Fruit fly (Drosophila melanogaster) whole organism, wandering third instar larva: ENCODE data around the gene Naa20B.

Experiments used
- Abd-B ChIP-seq: fragments of >200 bp; optimal IDR thresholded peaks from 2 replicates; lab custom pipeline; 2017; ENCODE audit warnings: missing biosample characterization, missing genetic modification characterization
- CG32264 ChIP-seq: fragments of 200-800 bp; sonication (Bioruptor generic); optimal IDR thresholded peaks from 2 replicates; lab custom pipeline; 2016; ENCODE audit warnings: missing biosample characterization, missing genetic modification characterization
- CG9705 ChIP-seq: fragments of 200-800 bp; sonication (Bioruptor generic); optimal IDR thresholded peaks from 2 replicates; lab custom pipeline; 2018; ENCODE audit warnings: missing biosample characterization, mild to moderate bottlenecking, missing genetic modification characterization
- CrebA ChIP-seq: fragments of 200-800 bp; sonication (Bioruptor generic); optimal IDR thresholded peaks from 2 replicates; lab custom pipeline; 2016; ENCODE audit warnings: missing biosample characterization, mild to moderate bottlenecking, missing genetic modification characterization, borderline replicate concordance
- Dfd ChIP-seq: fragments of >200 bp; optimal IDR thresholded peaks from 2 replicates; lab custom pipeline; 2017; ENCODE audit warnings: missing biosample characterization, missing genetic modification characterization
- Dif ChIP-seq: fragments of 200-275, 200-300 bp; sonication (Bioruptor generic); optimal IDR thresholded peaks from 2 replicates; lab custom pipeline; 2018; ENCODE audit warnings: missing biosample characterization, missing genetic modification characterization; ENCODE audit not compliant: partially characterized antibody
- GATAd ChIP-seq: sonication (Bioruptor generic); optimal IDR thresholded peaks from 2 replicates; lab custom pipeline; 2016; ENCODE audit warnings: missing biosample characterization, missing genetic modification characterization
- HLH106 ChIP-seq: fragments of 200-800 bp; optimal IDR thresholded peaks from 3 replicates; lab custom pipeline; 2019; ENCODE audit warnings: missing biosample characterization, mild to moderate bottlenecking, missing genetic modification characterization, moderate library complexity
- Hnf4 ChIP-seq: fragments of 200-800 bp; sonication (Bioruptor generic); optimal IDR thresholded peaks from 2 replicates; lab custom pipeline; 2016; ENCODE audit warnings: missing biosample characterization, mild to moderate bottlenecking, missing genetic modification characterization
- Hr78 ChIP-seq: fragments of >200 bp; optimal IDR thresholded peaks from 2 replicates; lab custom pipeline; 2017; ENCODE audit warnings: missing biosample characterization, missing genetic modification characterization
- Hr83 ChIP-seq: fragments of 200-300 bp; sonication (Bioruptor generic); optimal IDR thresholded peaks from 2 replicates; lab custom pipeline; 2016; ENCODE audit warnings: missing biosample characterization, mild to moderate bottlenecking, missing genetic modification characterization, moderate library complexity; ENCODE audit not compliant: poor library complexity, severe bottlenecking
- Jra ChIP-seq: sonication (Bioruptor generic); optimal IDR thresholded peaks from 2 replicates; lab custom pipeline; 2016; ENCODE audit warnings: missing biosample characterization, missing genetic modification characterization
- Mio ChIP-seq: sonication (Bioruptor generic); optimal IDR thresholded peaks from 2 replicates; lab custom pipeline; 2016; ENCODE audit warnings: missing biosample characterization, missing genetic modification characterization
- Myc ChIP-seq: fragments of >200 bp; optimal IDR thresholded peaks from 2 replicates; lab custom pipeline; 2017
- N ChIP-seq: fragments of >200 bp; optimal IDR thresholded peaks from 2 replicates; lab custom pipeline; 2018; ENCODE audit warnings: missing biosample characterization, missing external identifiers, missing genetic modification characterization
- OdsH ChIP-seq: fragments of 200-800 bp; sonication (Bioruptor generic); optimal IDR thresholded peaks from 2 replicates; lab custom pipeline; 2016; ENCODE audit warnings: missing biosample characterization, mild to moderate bottlenecking, missing genetic modification characterization
- Rel ChIP-seq, 2 experiments: fragments of 200-800 bp; sonication (Bioruptor generic) in 1 of 2; optimal IDR thresholded peaks; 2 replicates in 1 of 2; 3 replicates in 1 of 2; lab custom pipeline; 2016 to 2019; ENCODE audit warnings: mild to moderate bottlenecking in 2 of 2, missing biosample characterization in 2 of 2, missing genetic modification characterization in 2 of 2, moderate library complexity in 1 of 2
- Sp1 ChIP-seq: fragments of 200-800 bp; sonication (Bioruptor generic); optimal IDR thresholded peaks from 3 replicates; lab custom pipeline; 2019; ENCODE audit warnings: missing biosample characterization, mild to moderate bottlenecking, missing genetic modification characterization, moderate library complexity
- Vsx2 ChIP-seq: fragments of 200-300, 225-300 bp; sonication (Bioruptor generic); optimal IDR thresholded peaks from 2 replicates; lab custom pipeline; 2018; ENCODE audit warnings: missing biosample characterization, missing genetic modification characterization; ENCODE audit not compliant: partially characterized antibody
- br ChIP-seq: fragments of 200-800 bp; sonication (Bioruptor generic); optimal IDR thresholded peaks from 2 replicates; lab custom pipeline; 2016; ENCODE audit warnings: missing biosample characterization, missing genetic modification characterization
- brk ChIP-seq: fragments of 200-800 bp; sonication (Bioruptor generic); optimal IDR thresholded peaks from 2 replicates; lab custom pipeline; 2016; ENCODE audit warnings: missing biosample characterization, mild to moderate bottlenecking, missing genetic modification characterization
- dl ChIP-seq, 2 experiments: fragments of 175-275, 200-275 bp in 1 of 2; fragments of 200-275 bp in 1 of 2; sonication (Bioruptor generic); optimal IDR thresholded peaks; lab custom pipeline; 2018; ENCODE audit warnings: mild to moderate bottlenecking in 2 of 2, missing biosample characterization in 2 of 2, missing genetic modification characterization in 2 of 2, moderate library complexity in 2 of 2; ENCODE audit not compliant: partially characterized antibody in 2 of 2, insufficient read depth in 1 of 2
- dmrt93B ChIP-seq: fragments of 200-800 bp; sonication (Bioruptor generic); optimal IDR thresholded peaks from 2 replicates; lab custom pipeline; 2018; ENCODE audit warnings: missing biosample characterization, mild to moderate bottlenecking, missing genetic modification characterization
- dsf ChIP-seq: sonication (Bioruptor generic); optimal IDR thresholded peaks from 2 replicates; lab custom pipeline; 2016; ENCODE audit warnings: missing biosample characterization, missing genetic modification characterization, borderline replicate concordance
- ey ChIP-seq: fragments of 200-800 bp; sonication (Bioruptor generic); optimal IDR thresholded peaks from 2 replicates; lab custom pipeline; 2016; ENCODE audit warnings: missing biosample characterization, missing genetic modification characterization
- foxo ChIP-seq, 2 experiments: fragments of 200-800 bp; sonication (Bioruptor generic); optimal IDR thresholded peaks; 2 replicates in 1 of 2; 3 replicates in 1 of 2; lab custom pipeline; 2016 to 2017; ENCODE audit warnings: missing biosample characterization in 2 of 2, missing genetic modification characterization in 2 of 2
- fru ChIP-seq: fragments of 200-800 bp; sonication (Bioruptor generic); optimal IDR thresholded peaks from 3 replicates; lab custom pipeline; 2016; ENCODE audit warnings: missing biosample characterization, mild to moderate bottlenecking, missing genetic modification characterization
- h ChIP-seq: fragments of 200-800 bp; sonication (Bioruptor generic); optimal IDR thresholded peaks from 3 replicates; lab custom pipeline; 2016; ENCODE audit warnings: missing biosample characterization, mild to moderate bottlenecking, missing genetic modification characterization
- jim ChIP-seq: fragments of 175-275, 200-325 bp; sonication (Bioruptor generic); optimal IDR thresholded peaks from 2 replicates; lab custom pipeline; 2016; ENCODE audit warnings: missing biosample characterization, mild to moderate bottlenecking, missing genetic modification characterization
- lola ChIP-seq: fragments of >200 bp; optimal IDR thresholded peaks from 2 replicates; lab custom pipeline; 2017; ENCODE audit warnings: missing biosample characterization, missing genetic modification characterization
- pan ChIP-seq: fragments of >200 bp; optimal IDR thresholded peaks from 2 replicates; lab custom pipeline; 2017
- psq ChIP-seq: fragments of 200-800 bp; sonication (Bioruptor generic); optimal IDR thresholded peaks from 3 replicates; lab custom pipeline; 2017; ENCODE audit warnings: missing biosample characterization, mild to moderate bottlenecking, missing genetic modification characterization, moderate library complexity
- rgr ChIP-seq: fragments of 200-800 bp; sonication (Bioruptor generic); optimal IDR thresholded peaks from 3 replicates; lab custom pipeline; 2016; ENCODE audit warnings: missing biosample characterization, mild to moderate bottlenecking, missing genetic modification characterization
- sage ChIP-seq: fragments of 200-800 bp; sonication (Bioruptor generic); optimal IDR thresholded peaks from 2 replicates; lab custom pipeline; 2016; ENCODE audit warnings: missing biosample characterization, mild to moderate bottlenecking, missing genetic modification characterization
- sv ChIP-seq: fragments of 200-800 bp; sonication (Bioruptor generic); optimal IDR thresholded peaks from 3 replicates; lab custom pipeline; 2016; ENCODE audit warnings: missing biosample characterization, missing genetic modification characterization
- tai ChIP-seq: sonication (Bioruptor generic); optimal IDR thresholded peaks from 2 replicates; lab custom pipeline; 2016; ENCODE audit warnings: missing biosample characterization, missing genetic modification characterization
- usp ChIP-seq: fragments of >200 bp; optimal IDR thresholded peaks from 2 replicates; lab custom pipeline; 2017; ENCODE audit warnings: missing biosample characterization, missing genetic modification characterization
- woc ChIP-seq: sonication (Bioruptor generic); optimal IDR thresholded peaks from 2 replicates; lab custom pipeline; 2016; ENCODE audit warnings: missing biosample characterization, mild to moderate bottlenecking, missing genetic modification characterization

Naa20B gene

DNA sequence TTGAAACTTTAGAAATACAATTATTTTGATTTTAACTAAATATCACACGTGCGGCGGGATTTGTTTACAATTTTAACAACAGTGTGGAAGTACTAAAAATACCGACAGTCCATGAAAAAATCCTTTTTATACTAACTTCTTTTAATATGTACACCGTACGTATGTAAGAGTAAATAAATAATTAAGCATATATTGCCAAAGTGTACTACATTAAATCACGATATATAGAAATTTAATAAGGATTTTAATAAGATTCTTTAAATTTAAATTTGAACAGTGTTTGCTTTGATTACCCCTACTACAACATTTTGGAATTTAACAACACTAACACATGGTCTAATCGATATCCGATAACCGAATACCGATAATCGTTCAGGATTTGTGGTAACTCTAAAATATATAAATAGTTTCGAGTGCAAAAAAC lies 35.0 kb upstream of the Naa20B start, which contains the start of the genes Ski6 and CG16812:
Gene Ski6, minus strand, starts transcription at position 205 of the 424 bp plus-strand sequence.
Gene CG16812, plus strand, starts transcription at position 363 of the 424 bp plus-strand sequence.
- TF ChIP-seq dl (GFP tag; optimal IDR thresholded peaks at IDR 0.05; lab: Kevin White, UChicago; ENCODE audit: insufficient read depth in 1 of 2, partially characterized antibody in 2 of 2) = no peak
- no peak for TF ChIP-seq tai
- no peak for TF ChIP-seq Myc (lab: Kevin White, UChicago)
- TF ChIP-seq CG9705 (GFP tag; lab: Kevin White, UChicago) = peak; percentile 40
- TF ChIP-seq jim (GFP tag; lab: Kevin White, UChicago) = no peak
- no peak for TF ChIP-seq rgr
- TF ChIP-seq Dif (GFP tag; lab: Kevin White, UChicago) = no peak
- TF ChIP-seq Sp1 = no peak
- no peak for TF ChIP-seq N (GFP tag; lab: Kevin White, UChicago)
- no peak for TF ChIP-seq psq (GFP tag; lab: Kevin White, UChicago)
- TF ChIP-seq Rel (GFP tag; optimal IDR thresholded peaks at IDR 0.05; lab: Kevin White, UChicago) = no peak
- no peak for TF ChIP-seq Rel (tag; optimal IDR thresholded peaks at IDR 0.05; lab: Kevin White, UChicago)
- TF ChIP-seq fru = no peak
- TF ChIP-seq Vsx2 = no peak
- peak; percentile 46 for TF ChIP-seq ey
- no peak for TF ChIP-seq GATAd (GFP tag; lab: Kevin White, UChicago)
- TF ChIP-seq foxo (GFP tag; optimal IDR thresholded peaks at IDR 0.05; lab: Kevin White, UChicago) = no peak
- no peak for TF ChIP-seq Mio
- TF ChIP-seq usp = no peak
- TF ChIP-seq brk (GFP tag; lab: Kevin White, UChicago) = no peak
- peak; percentile 79 for TF ChIP-seq HLH106 (tag; lab: Kevin White, UChicago)
- TF ChIP-seq OdsH = peak; percentile 70
- peak; percentile 36 for TF ChIP-seq Hr83 (GFP tag; lab: Kevin White, UChicago)
- no peak for TF ChIP-seq pan (lab: Kevin White, UChicago)
- no peak for TF ChIP-seq woc
- TF ChIP-seq sage = peak; percentile 51
- TF ChIP-seq br (GFP tag; lab: Kevin White, UChicago) = no peak
- no peak for TF ChIP-seq dmrt93B (GFP tag; lab: Kevin White, UChicago)
- TF ChIP-seq h (GFP tag; lab: Kevin White, UChicago) = peak; percentile 73
- TF ChIP-seq Dfd (GFP tag; lab: Kevin White, UChicago) = no peak
- no peak for TF ChIP-seq Hnf4 (GFP tag; lab: Kevin White, UChicago)
- TF ChIP-seq sv = peak; percentile 31
- no peak for TF ChIP-seq dsf (GFP tag; lab: Kevin White, UChicago)
- TF ChIP-seq Jra (GFP tag; lab: Kevin White, UChicago) = no peak
- no peak for TF ChIP-seq Hr78 (GFP tag; lab: Kevin White, UChicago)
- no peak for TF ChIP-seq CG32264
- TF ChIP-seq lola (GFP tag; lab: Kevin White, UChicago) = no peak
- no peak for TF ChIP-seq Abd-B
- no peak for TF ChIP-seq CrebA (GFP tag; lab: Kevin White, UChicago)

DNA sequence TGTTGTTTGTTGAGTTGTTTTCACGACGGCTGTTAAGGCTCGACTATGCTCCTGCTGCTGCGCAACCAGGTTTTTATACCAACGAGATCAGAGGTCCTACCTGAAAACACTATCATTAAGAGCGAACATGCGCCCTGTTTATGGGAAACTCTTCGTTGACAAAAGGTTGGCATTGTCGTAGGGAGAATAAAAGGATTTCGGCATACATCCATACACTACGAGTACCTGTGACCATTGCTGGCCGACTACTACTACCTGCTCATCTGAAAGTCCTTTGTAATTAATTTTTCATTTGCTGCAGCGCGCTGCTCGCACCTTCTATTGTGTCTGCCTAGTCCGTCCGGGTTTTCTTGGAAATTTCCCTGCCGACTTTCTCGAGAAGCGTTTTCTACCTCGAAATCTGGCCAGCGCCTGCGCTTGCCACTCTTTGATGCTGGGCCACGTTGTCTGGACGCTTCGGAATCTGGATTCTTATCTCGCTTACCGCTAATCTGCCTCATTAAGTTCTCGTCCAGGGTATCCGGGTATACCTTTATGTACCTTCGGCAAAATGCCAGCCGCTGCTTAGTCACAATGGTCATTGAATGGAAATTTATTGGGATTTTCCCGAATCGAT lies 31.9 kb upstream of the Naa20B start, which contains the start of gene CG15480:
Gene CG15480, minus strand, starts transcription at position 51 of the 616 bp plus-strand sequence.
- TF ChIP-seq lola (GFP tag; lab: Kevin White, UChicago) (no peak), CG32264 (no peak), Hnf4 (GFP tag; lab: Kevin White, UChicago) (no peak), h (GFP tag; lab: Kevin White, UChicago) (no peak), dl (GFP tag; optimal IDR thresholded peaks at IDR 0.05; lab: Kevin White, UChicago; ENCODE audit: insufficient read depth in 1 of 2, partially characterized antibody in 2 of 2) (no peak), Hr83 (GFP tag; lab: Kevin White, UChicago) (no peak), CrebA (GFP tag; lab: Kevin White, UChicago) (no peak), CG9705 (GFP tag; lab: Kevin White, UChicago) (no peak), br (GFP tag; lab: Kevin White, UChicago) (no peak), sv (no peak), Abd-B (no peak), dmrt93B (GFP tag; lab: Kevin White, UChicago) (no peak), psq (GFP tag; lab: Kevin White, UChicago) (no peak), Mio (no peak), foxo (GFP tag; optimal IDR thresholded peaks at IDR 0.05; lab: Kevin White, UChicago) (no peak), dsf (GFP tag; lab: Kevin White, UChicago) (no peak), Sp1 (no peak), GATAd (GFP tag; lab: Kevin White, UChicago) (no peak), jim (GFP tag; lab: Kevin White, UChicago) (no peak)
